Fruit fly (Drosophila melanogaster): ENCODE measurements around the gene TwdlV.

DNA sequence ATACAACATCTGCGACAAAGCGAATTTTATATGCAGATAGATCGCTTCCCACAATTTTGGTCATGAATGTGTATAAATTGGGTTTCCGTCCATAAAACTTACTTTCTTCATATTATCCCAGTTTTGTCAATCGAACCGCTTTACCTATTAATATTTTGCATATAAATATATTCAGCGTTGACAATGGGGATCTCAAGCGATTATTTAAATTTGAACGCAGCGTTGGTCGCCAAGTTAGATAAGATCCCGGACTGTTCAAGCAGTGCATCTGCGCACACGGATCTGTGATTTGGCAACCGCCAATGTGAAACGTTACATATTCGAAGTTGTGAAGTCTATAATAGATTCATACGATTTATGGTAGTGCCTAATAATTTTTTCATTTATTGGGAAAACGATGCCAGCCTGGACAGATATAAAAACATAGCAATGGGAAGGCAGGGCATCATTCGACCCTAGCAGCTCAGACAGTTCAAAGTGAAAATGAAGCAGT lies 7.9 kb upstream of the TwdlV start, which contains the start of gene TwdlF:
- no peak for TF ChIP-seq CTCF (optimal IDR thresholded peaks at IDR 0.05)
- no peak for TF ChIP-seq CG8478 (optimal IDR thresholded peaks at IDR 0.05)
